Fruit fly (Drosophila melanogaster) whole organism, embryonic: ENCODE results near the gene CG15286.

Experiments
- Bteb2 ChIP-seq: fragments of 200-800 bp; sonication (Bioruptor generic); optimal IDR thresholded peaks from 2 replicates; lab custom pipeline; 2016; ENCODE audit warnings: missing biosample characterization, missing genetic modification characterization
- CG10267 ChIP-seq: fragments of 200-800 bp; sonication (Bioruptor generic); optimal IDR thresholded peaks from 2 replicates; lab custom pipeline; 2018; ENCODE audit warnings: missing biosample characterization, mild to moderate bottlenecking, missing genetic modification characterization, moderate library complexity
- CG11247 ChIP-seq: fragments of 200-800 bp; sonication (Bioruptor generic); IDR thresholded peaks from 2 replicates; pipeline ENCODE4 v1.3.6; 2022; ENCODE audit warnings: missing biosample characterization, missing genetic modification characterization
- CG11456 ChIP-seq: fragments of 200-800 bp; sonication (Bioruptor generic); IDR thresholded peaks from 3 replicates; pipeline ENCODE4 v1.3.6; 2022; ENCODE audit warnings: missing biosample characterization, missing genetic modification characterization
- CG11560 ChIP-seq: fragments of 200-800 bp; sonication (Bioruptor generic); IDR thresholded peaks from 3 replicates; pipeline ENCODE4 v1.3.6; 2022; ENCODE audit warnings: missing biosample characterization, missing genetic modification characterization
- CG12299 ChIP-seq: fragments of 200-800 bp; sonication (Bioruptor generic); optimal IDR thresholded peaks from 2 replicates; lab custom pipeline; 2018; ENCODE audit warnings: missing biosample characterization, mild to moderate bottlenecking, missing genetic modification characterization
- CG13296 ChIP-seq: fragments of 200-800 bp; sonication (Bioruptor generic); optimal IDR thresholded peaks from 3 replicates; lab custom pipeline; 2018; ENCODE audit warnings: missing biosample characterization, mild to moderate bottlenecking, missing genetic modification characterization
- CG14441 ChIP-seq: fragments of 200-800 bp; sonication (Bioruptor generic); IDR thresholded peaks from 2 replicates; pipeline ENCODE4 v1.3.6; 2022; ENCODE audit warnings: missing biosample characterization, missing genetic modification characterization
- CG17568 ChIP-seq: fragments of 200-800 bp; sonication (Bioruptor generic); optimal IDR thresholded peaks from 2 replicates; lab custom pipeline; 2018; ENCODE audit warnings: missing biosample characterization, mild to moderate bottlenecking, missing genetic modification characterization, moderate library complexity
- CG18476 ChIP-seq: fragments of 200-800 bp; sonication (Bioruptor generic); optimal IDR thresholded peaks from 2 replicates; lab custom pipeline; 2016; ENCODE audit warnings: missing biosample characterization, mild to moderate bottlenecking, missing genetic modification characterization
- CG18599 ChIP-seq: fragments of 200-800 bp; sonication (Bioruptor generic); optimal IDR thresholded peaks from 3 replicates; lab custom pipeline; 2017; ENCODE audit warnings: missing biosample characterization, missing genetic modification characterization, mild to moderate bottlenecking, moderate library complexity, missing genetic modification reagents
- CG3065 ChIP-seq: fragments of 200-800 bp; sonication (Bioruptor generic); optimal IDR thresholded peaks from 2 replicates; lab custom pipeline; 2016; ENCODE audit warnings: missing biosample characterization, missing genetic modification characterization
- CG3726 ChIP-seq: fragments of 200-800 bp; sonication (Bioruptor generic); IDR thresholded peaks from 3 replicates; pipeline ENCODE4, ENCODE4 v1.3.6; 2022; ENCODE audit warnings: missing biosample characterization, missing genetic modification characterization
- CG4360 ChIP-seq: fragments of 200-800 bp; sonication (Bioruptor generic); IDR thresholded peaks from 2 replicates; pipeline ENCODE4 v1.3.6; 2022; ENCODE audit warnings: missing biosample characterization, missing genetic modification characterization
- CG4707 ChIP-seq: fragments of 200-800 bp; sonication (Bioruptor generic); optimal IDR thresholded peaks from 2 replicates; lab custom pipeline; 2018; ENCODE audit warnings: missing biosample characterization, mild to moderate bottlenecking, missing genetic modification characterization, moderate library complexity
- CG6254 ChIP-seq: fragments of 200-800 bp; sonication (Bioruptor generic); optimal IDR thresholded peaks from 3 replicates; lab custom pipeline; 2017; ENCODE audit warnings: mild to moderate bottlenecking, missing biosample characterization, missing genetic modification reagents, missing genetic modification characterization
- CG6813 ChIP-seq: fragments of 200-800 bp; sonication (Bioruptor generic); optimal IDR thresholded peaks from 2 replicates; lab custom pipeline; 2017; ENCODE audit warnings: missing biosample characterization, missing genetic modification characterization, mild to moderate bottlenecking, moderate library complexity, missing genetic modification reagents
- CG7271 ChIP-seq: fragments of 200-800 bp; sonication (Bioruptor generic); optimal IDR thresholded peaks from 2 replicates; lab custom pipeline; 2018; ENCODE audit warnings: missing biosample characterization, mild to moderate bottlenecking, missing genetic modification characterization, moderate library complexity
- CG9932 ChIP-seq: fragments of 200-800 bp; sonication (Bioruptor generic); IDR thresholded peaks from 2 replicates; pipeline ENCODE4 v1.3.6; 2022; ENCODE audit warnings: missing biosample characterization, missing genetic modification characterization
- CoRest ChIP-seq: fragments of 200-800 bp; sonication (Bioruptor generic); optimal IDR thresholded peaks from 3 replicates; lab custom pipeline; 2018; ENCODE audit warnings: missing biosample characterization, mild to moderate bottlenecking, missing genetic modification characterization, moderate library complexity
- D19B ChIP-seq: fragments of 200-800 bp; sonication (Bioruptor generic); optimal IDR thresholded peaks from 2 replicates; lab custom pipeline; 2017; ENCODE audit warnings: missing biosample characterization, mild to moderate bottlenecking, missing genetic modification characterization
- Dll ChIP-seq: fragments of 200-800 bp; sonication (Bioruptor generic); IDR thresholded peaks from 4 replicates; pipeline ENCODE4 v1.3.6; 2022; ENCODE audit warnings: missing biosample characterization, missing genetic modification characterization; ENCODE audit not compliant: partially characterized antibody
- E2f2 ChIP-seq: fragments of 200-800 bp; sonication (Bioruptor generic); IDR thresholded peaks from 2 replicates; pipeline ENCODE4 v1.3.6; 2022; ENCODE audit warnings: missing biosample characterization, missing genetic modification characterization
- Elba2 ChIP-seq: fragments of 200-800 bp; sonication (Bioruptor generic); optimal IDR thresholded peaks from 3 replicates; lab custom pipeline; 2016; ENCODE audit warnings: missing biosample characterization, missing genetic modification characterization
- HLH3B ChIP-seq: fragments of 200-800 bp; sonication (Bioruptor generic); IDR thresholded peaks from 2 replicates; pipeline ENCODE4 v1.3.6; 2022; ENCODE audit warnings: missing biosample characterization, missing genetic modification characterization
- Lim3 ChIP-seq: fragments of 200-800 bp; sonication (Bioruptor generic); IDR thresholded peaks from 2 replicates; pipeline ENCODE4 v1.3.6; 2022; ENCODE audit warnings: missing biosample characterization, missing genetic modification characterization
- NC2β ChIP-seq: fragments of 200-800 bp; sonication (Bioruptor generic); optimal IDR thresholded peaks from 2 replicates; lab custom pipeline; 2016; ENCODE audit warnings: missing biosample characterization, missing genetic modification characterization
- NK7.1 ChIP-seq: fragments of 200-800 bp; sonication (Bioruptor generic); optimal IDR thresholded peaks from 3 replicates; lab custom pipeline; 2016; ENCODE audit warnings: missing biosample characterization, missing genetic modification characterization
- Xrp1 ChIP-seq: fragments of 200-800 bp; sonication (Bioruptor generic); IDR thresholded peaks from 2 replicates; pipeline ENCODE4 v1.3.6; 2022; ENCODE audit warnings: missing biosample characterization, missing genetic modification characterization
- ab ChIP-seq: fragments of 200-800 bp; sonication (Bioruptor generic); optimal IDR thresholded peaks from 2 replicates; lab custom pipeline; 2016; ENCODE audit warnings: missing biosample characterization, missing genetic modification characterization
- az2 ChIP-seq: fragments of 200-800 bp; sonication (Bioruptor generic); optimal IDR thresholded peaks from 3 replicates; lab custom pipeline; 2016; ENCODE audit warnings: missing biosample characterization, missing genetic modification characterization
- bab2 ChIP-seq: fragments of 200-800 bp; sonication (Bioruptor generic); optimal IDR thresholded peaks from 2 replicates; lab custom pipeline; 2016; ENCODE audit warnings: missing biosample characterization, missing genetic modification characterization
- bcd ChIP-seq: fragments of 200-800 bp; sonication (Bioruptor generic); optimal IDR thresholded peaks from 2 replicates; lab custom pipeline; 2017; ENCODE audit warnings: missing biosample characterization, mild to moderate bottlenecking, missing genetic modification characterization
- br ChIP-seq: fragments of >200 bp; optimal IDR thresholded peaks from 2 replicates; lab custom pipeline; 2017
- btn ChIP-seq: fragments of 200-800 bp; sonication (Bioruptor generic); optimal IDR thresholded peaks from 2 replicates; lab custom pipeline; 2016; ENCODE audit warnings: missing biosample characterization, missing genetic modification characterization
- cg ChIP-seq: fragments of 200-800 bp; sonication (Bioruptor generic); optimal IDR thresholded peaks from 3 replicates; lab custom pipeline; 2019; ENCODE audit warnings: missing biosample characterization, mild to moderate bottlenecking, missing genetic modification characterization, moderate library complexity
- chinmo ChIP-seq: fragments of 200-800 bp; sonication (Bioruptor generic); IDR thresholded peaks from 4 replicates; pipeline ENCODE4 v1.3.6; 2022; ENCODE audit warnings: missing biosample characterization, missing genetic modification characterization; ENCODE audit not compliant: partially characterized antibody
- chm ChIP-seq: fragments of 200-800 bp; sonication (Bioruptor generic); IDR thresholded peaks from 2 replicates; pipeline ENCODE4 v1.3.6; 2022; ENCODE audit warnings: missing biosample characterization, missing genetic modification characterization
- fd64A ChIP-seq: fragments of 200-800 bp; sonication (Bioruptor generic); optimal IDR thresholded peaks from 3 replicates; lab custom pipeline; 2018; ENCODE audit warnings: missing biosample characterization, mild to moderate bottlenecking, missing genetic modification characterization
- hbn ChIP-seq: fragments of 200-800 bp; sonication (Bioruptor generic); IDR thresholded peaks from 2 replicates; pipeline ENCODE4 v1.3.6; 2022; ENCODE audit warnings: missing biosample characterization, missing genetic modification characterization; ENCODE audit not compliant: partially characterized antibody
- jumu ChIP-seq: fragments of 200-800 bp; sonication (Bioruptor generic); optimal IDR thresholded peaks from 3 replicates; lab custom pipeline; 2016; ENCODE audit warnings: missing biosample characterization, missing genetic modification characterization
- sc ChIP-seq, 3 experiments: fragments of >200 bp in 2 of 3; fragments of 200-800 bp in 1 of 3; sonication (Bioruptor generic) in 1 of 3; optimal IDR thresholded peaks; 2 replicates in 2 of 3; 3 replicates in 1 of 3; lab custom pipeline; 2017; ENCODE audit warnings: mild to moderate bottlenecking in 1 of 3, missing biosample characterization in 1 of 3, missing genetic modification characterization in 1 of 3, missing genetic modification reagents in 1 of 3
- scrt ChIP-seq: fragments of 200-800 bp; sonication (Bioruptor generic); optimal IDR thresholded peaks from 2 replicates; lab custom pipeline; 2018; ENCODE audit warnings: missing biosample characterization, mild to moderate bottlenecking, missing genetic modification characterization, moderate library complexity
- sim ChIP-seq: fragments of 200-800 bp; sonication (Bioruptor generic); IDR thresholded peaks from 2 replicates; pipeline ENCODE4 v1.3.6; 2022; ENCODE audit warnings: missing biosample characterization, missing genetic modification characterization
- sob ChIP-seq: fragments of 200-800 bp; sonication (Bioruptor generic); IDR thresholded peaks from 2 replicates; pipeline ENCODE4 v1.3.6; 2022; ENCODE audit warnings: missing biosample characterization, missing genetic modification characterization
- twi ChIP-seq: fragments of 200-800 bp; optimal IDR thresholded peaks from 2 replicates; lab custom pipeline; 2019; ENCODE audit warnings: missing biosample characterization, mild to moderate bottlenecking, missing genetic modification characterization, moderate library complexity
- zf30C ChIP-seq: fragments of 200-800 bp; sonication (Bioruptor generic); optimal IDR thresholded peaks from 3 replicates; lab custom pipeline; 2018; ENCODE audit warnings: missing biosample characterization, mild to moderate bottlenecking, missing genetic modification characterization
- zfh1 ChIP-seq: fragments of 200-800 bp; sonication (Bioruptor generic); IDR thresholded peaks from 3 replicates; pipeline ENCODE4 v1.3.6; 2022; ENCODE audit warnings: missing biosample characterization, missing genetic modification characterization
- zfh2 ChIP-seq: fragments of 200-800 bp; sonication (Bioruptor generic); optimal IDR thresholded peaks from 2 replicates; lab custom pipeline; 2016; ENCODE audit warnings: missing biosample characterization, missing genetic modification characterization

Gene CG15286

DNA sequence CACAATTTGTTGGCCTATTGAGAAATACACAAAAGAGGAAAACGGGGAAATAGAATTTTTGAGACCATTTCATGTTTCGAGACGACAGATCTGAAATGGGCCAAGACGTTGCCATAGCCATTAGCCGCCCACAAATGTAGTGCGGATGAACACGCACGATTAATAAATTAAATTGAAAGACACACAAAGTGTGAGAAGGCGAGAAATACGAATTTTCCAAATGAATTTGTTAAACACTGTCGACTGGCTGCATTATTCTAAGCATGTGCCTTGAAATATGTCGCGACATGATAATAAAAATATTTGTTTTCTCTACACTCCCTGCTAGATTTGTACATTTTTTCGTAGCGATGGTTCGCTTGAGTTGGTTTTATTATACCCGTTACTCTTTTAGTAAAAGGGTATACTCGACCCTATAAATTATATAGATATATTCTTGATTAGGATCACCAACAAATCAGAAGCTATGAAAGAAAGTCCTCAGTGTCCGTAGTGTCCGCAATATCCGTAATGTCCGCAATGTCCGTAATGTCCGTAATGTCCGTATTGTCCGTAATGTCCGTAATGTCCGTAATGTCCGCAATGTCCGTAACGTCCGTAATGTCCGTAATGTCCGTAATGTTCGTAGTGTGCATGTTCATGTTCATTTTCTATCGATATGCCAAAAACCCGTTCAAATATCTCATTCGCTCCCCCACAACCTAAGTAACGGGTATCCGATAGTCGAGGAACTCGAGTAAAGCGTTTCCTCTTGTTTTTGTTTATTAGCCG, 38.6 kb downstream of the CG15286 start (continued):
- TF ChIP-seq chinmo, result no peak
- 0 out of 2 replicates have a peak, but pooled peaks have one; percentile 26 for TF ChIP-seq CG14441 (GFP tag; lab: Robert Waterston, UW)
- TF ChIP-seq Lim3 (GFP tag; lab: Robert Waterston, UW), result no peak
- no peak for TF ChIP-seq scrt (GFP tag; lab: Kevin White, UChicago)
- TF ChIP-seq zf30C, result no peak
- peak; percentile 32; the same call in 1 of the 2 replicates for TF ChIP-seq HLH3B (GFP tag; lab: Robert Waterston, UW)
- TF ChIP-seq Elba2, result no peak
- peak; percentile 1 for TF ChIP-seq CG18599 (GFP tag; lab: Kevin White, UChicago)
- TF ChIP-seq az2 (GFP tag; lab: Kevin White, UChicago), result peak; percentile 40
- TF ChIP-seq twi (tag; lab: Kevin White, UChicago), result no peak
- TF ChIP-seq CG10267 (tag; lab: Kevin White, UChicago), result peak; percentile 4
- TF ChIP-seq CG12299 (tag; lab: Kevin White, UChicago), result no peak
- TF ChIP-seq Dll (GFP tag; lab: Robert Waterston, UW), result no peak
- no peak for TF ChIP-seq ab (GFP tag; lab: Kevin White, UChicago)
- no peak for TF ChIP-seq CG7271
- no peak for TF ChIP-seq br (lab: Kevin White, UChicago)
- TF ChIP-seq NK7.1 (GFP tag; lab: Kevin White, UChicago), result no peak
- peak; percentile 34; the same call in 1 of the 2 replicates for TF ChIP-seq sob (GFP tag; lab: Robert Waterston, UW)
- TF ChIP-seq CoRest (tag; lab: Kevin White, UChicago), result peak; percentile 59
- no peak for TF ChIP-seq CG11560 (tag; lab: Robert Waterston, UW)
- no peak for TF ChIP-seq E2f2 (GFP tag; lab: Robert Waterston, UW)
- no peak for TF ChIP-seq CG3726
- TF ChIP-seq Xrp1 (GFP tag; lab: Robert Waterston, UW), result peak; percentile 33; the same call in 1 of the 2 replicates
- peak; percentile 1 for TF ChIP-seq fd64A (GFP tag; lab: Kevin White, UChicago)
- peak; percentile 34 for TF ChIP-seq CG18476 (GFP tag; lab: Kevin White, UChicago)
- TF ChIP-seq NC2β (GFP tag; lab: Kevin White, UChicago), result no peak
- TF ChIP-seq CG4360 (GFP tag; lab: Robert Waterston, UW), result 0 out of 2 replicates have a peak, but pooled peaks have one; percentile 11
- no peak for TF ChIP-seq CG4707 (GFP tag; lab: Kevin White, UChicago)
- TF ChIP-seq zfh1, result peak; percentile 50; the same call in 1 of the 3 replicates
- TF ChIP-seq cg (GFP tag; lab: Kevin White, UChicago), result no peak
- TF ChIP-seq bcd (GFP tag; lab: Kevin White, UChicago), result peak; percentile 48
- peak; percentile 83 for TF ChIP-seq D19B (GFP tag; lab: Kevin White, UChicago)
- peak; percentile 27; the same call in 1 of the 3 replicates for TF ChIP-seq CG11456 (GFP tag; lab: Robert Waterston, UW)
- TF ChIP-seq CG3065, result no peak
- no peak for TF ChIP-seq CG17568 (GFP tag; lab: Kevin White, UChicago)
- TF ChIP-seq CG13296 (GFP tag; lab: Kevin White, UChicago), result no peak
- no peak for TF ChIP-seq chm (GFP tag; lab: Robert Waterston, UW)
- peak; percentile 22 for TF ChIP-seq Bteb2
- TF ChIP-seq CG11247 (GFP tag; lab: Robert Waterston, UW), result no peak
- no peak for TF ChIP-seq CG6254
- peak; percentile 28 for TF ChIP-seq jumu (GFP tag; lab: Kevin White, UChicago)
- TF ChIP-seq bab2 (GFP tag; lab: Kevin White, UChicago), result peak; percentile 44
- no peak for TF ChIP-seq btn (GFP tag; lab: Kevin White, UChicago)
- TF ChIP-seq sim (GFP tag; lab: Robert Waterston, UW), result no peak
- no peak for TF ChIP-seq sc (optimal IDR thresholded peaks at IDR 0.05; lab: Kevin White, UChicago)
- no peak for TF ChIP-seq sc (GFP tag; optimal IDR thresholded peaks at IDR 0.05; lab: Kevin White, UChicago)
- no peak for TF ChIP-seq CG9932 (GFP tag; lab: Robert Waterston, UW)
- peak; percentile 34 for TF ChIP-seq zfh2
- TF ChIP-seq CG6813 (GFP tag; lab: Kevin White, UChicago), result peak; percentile 3
- no peak for TF ChIP-seq hbn (GFP tag; lab: Robert Waterston, UW)
